Worm (Caenorhabditis elegans) whole organism, L2 larva: ENCODE results near the gene T25B9.12.

Experiments used
- Y55F3AM.14 ChIP-seq: fragments of 200-800 bp; sonication (Bioruptor generic); optimal IDR thresholded peaks from 2 replicates; lab custom pipeline; 2018; ENCODE audit warnings: mild to moderate bottlenecking, missing genetic modification characterization, missing compliant biosample characterization
- ceh-16 ChIP-seq: fragments of 150-350 bp; optimal IDR thresholded peaks from 2 replicates; lab custom pipeline; 2014; ENCODE audit warnings: missing biosample characterization, missing genetic modification characterization
- dmd-4 ChIP-seq: sonication (generic microtip); optimal IDR thresholded peaks from 2 replicates; lab custom pipeline; 2017; ENCODE audit warnings: missing biosample characterization, missing genetic modification characterization
- fos-1 ChIP-seq: fragments of 150-350 bp; optimal IDR thresholded peaks from 2 replicates; lab custom pipeline; 2014; ENCODE audit warnings: missing biosample characterization, missing genetic modification characterization
- lin-13 ChIP-seq: fragments of 150-350 bp; optimal IDR thresholded peaks from 2 replicates; lab custom pipeline; 2014; ENCODE audit warnings: missing biosample characterization, missing genetic modification reagents, missing genetic modification characterization
- lin-39 ChIP-seq: fragments of 150-350 bp; optimal IDR thresholded peaks from 2 replicates; lab custom pipeline; 2014; ENCODE audit warnings: missing biosample characterization, missing genetic modification reagents, missing genetic modification characterization
- mbf-1 ChIP-seq: sonication (generic microtip); optimal IDR thresholded peaks from 2 replicates; lab custom pipeline; 2017; ENCODE audit warnings: missing biosample characterization, missing genetic modification characterization
- nhr-23 ChIP-seq: fragments of 150-350 bp; optimal IDR thresholded peaks from 2 replicates; lab custom pipeline; 2014; ENCODE audit warnings: missing biosample characterization, missing genetic modification reagents, missing genetic modification characterization
- zag-1 ChIP-seq: fragments of 150-350 bp; optimal IDR thresholded peaks from 2 replicates; lab custom pipeline; 2014; ENCODE audit warnings: missing biosample characterization, missing genetic modification characterization

T25B9.12 gene

ce11 chrIV:10812099-10812498 is 46.9 kb downstream of the T25B9.12 start, which contains the start of gene miz-1:
Gene miz-1, plus strand, starts transcription at chrIV:10812399.
- TF ChIP-seq fos-1 (tag; lab: Kevin White, UChicago) (no peak), dmd-4 (tag; lab: Kevin White, UChicago) (no peak), nhr-23 (tag; lab: Kevin White, UChicago) (no peak), lin-39 (tag; lab: Kevin White, UChicago) (no peak), ceh-16 (tag; lab: Kevin White, UChicago) (no peak), mbf-1 (tag; lab: Kevin White, UChicago) (no peak), Y55F3AM.14 (GFP tag; lab: Kevin White, UChicago) (no peak), lin-13 (GFP tag; lab: Kevin White, UChicago) (no peak), zag-1 (no peak)
